Fruit fly (Drosophila melanogaster): ENCODE data around the gene mtgo.

- TF ChIP-seq br (GFP tag; optimal IDR thresholded peaks at IDR 0.05) (no peak), foxo (GFP tag; optimal IDR thresholded peaks at IDR 0.05) (no peak), Dfd (GFP tag; optimal IDR thresholded peaks at IDR 0.05) (no peak), h (GFP tag; optimal IDR thresholded peaks at IDR 0.05) (no peak), Myc (optimal IDR thresholded peaks at IDR 0.05) (no peak), usp (GFP tag; optimal IDR thresholded peaks at IDR 0.05) (no peak), dsf (GFP tag; optimal IDR thresholded peaks at IDR 0.05; ENCODE audit: borderline replicate concordance) (no peak), Hr78 (GFP tag; optimal IDR thresholded peaks at IDR 0.05) (no peak), CrebA (GFP tag; optimal IDR thresholded peaks at IDR 0.05; ENCODE audit: borderline replicate concordance) (no peak), HLH106 (tag; optimal IDR thresholded peaks at IDR 0.05) (no peak)
Observed at dm6 chr2L:16653541-16653940, 108.7 kb downstream of the mtgo start.

Measured in whole organism, wandering third instar larva.